Worm (Caenorhabditis elegans) whole organism, young adult: ENCODE measurements around the gene dac-1.

ENCODE experiments used
- B0019.2 ChIP-seq: fragments of 200-800 bp; sonication (Bioruptor generic); conservative IDR thresholded peaks from 2 replicates; pipeline ENCODE4 v1.3.6; 2022; ENCODE audit warnings: missing genetic modification reagents, missing genetic modification characterization, missing compliant biosample characterization
- B0035.1 ChIP-seq: sonication (generic microtip); optimal IDR thresholded peaks from 2 replicates; lab custom pipeline; 2016; ENCODE audit warnings: missing genetic modification characterization, mild to moderate bottlenecking, missing compliant biosample characterization, missing genotype, missing genetic modification reagents
- C06A6.2 ChIP-seq: fragments of 200-800 bp; sonication (Bioruptor generic); conservative IDR thresholded peaks from 2 replicates; pipeline ENCODE4 v1.3.6; 2022; ENCODE audit warnings: missing genetic modification characterization, missing compliant biosample characterization
- C17E4.6 ChIP-seq: fragments of 200-800 bp; sonication (Bioruptor generic); IDR thresholded peaks from 2 replicates; pipeline ENCODE4 v1.3.6; 2022; ENCODE audit warnings: missing genetic modification reagents, missing genetic modification characterization, missing compliant biosample characterization
- D2030.7 ChIP-seq: fragments of 200-800 bp; sonication (Bioruptor generic); IDR thresholded peaks from 2 replicates; pipeline ENCODE4 v1.3.6; 2022; ENCODE audit warnings: missing genetic modification reagents, missing genetic modification characterization, missing compliant biosample characterization
- F49E8.2 ChIP-seq: sonication (generic microtip); optimal IDR thresholded peaks from 3 replicates; lab custom pipeline; 2017; ENCODE audit warnings: missing genetic modification characterization, mild to moderate bottlenecking, missing compliant biosample characterization, antibody characterized with exemption, moderate library complexity; ENCODE audit not compliant: insufficient read depth
- F52B5.7 ChIP-seq: sonication (generic microtip); optimal IDR thresholded peaks from 2 replicates; lab custom pipeline; 2016; ENCODE audit warnings: mild to moderate bottlenecking, missing genetic modification characterization, missing compliant biosample characterization
- F55B11.4 ChIP-seq: sonication (generic microtip); optimal IDR thresholded peaks from 2 replicates; lab custom pipeline; 2016; ENCODE audit warnings: missing compliant biosample characterization, missing genetic modification characterization, borderline replicate concordance; ENCODE audit not compliant: insufficient read depth
- F57A8.1 ChIP-seq: fragments of 200-800 bp; sonication (Bioruptor generic); optimal IDR thresholded peaks from 2 replicates; lab custom pipeline; 2018; ENCODE audit warnings: mild to moderate bottlenecking, missing genetic modification characterization, moderate library complexity, missing compliant biosample characterization
- F57C9.4 ChIP-seq: sonication (generic microtip); optimal IDR thresholded peaks from 2 replicates; lab custom pipeline; 2017; ENCODE audit warnings: mild to moderate bottlenecking, missing genetic modification characterization, missing compliant biosample characterization
- Y53G8AR.9 ChIP-seq: fragments of 200-800 bp; sonication (Bioruptor generic); conservative IDR thresholded peaks from 2 replicates; pipeline ENCODE4 v1.3.6; 2022; ENCODE audit warnings: missing genetic modification reagents, missing genetic modification characterization, missing compliant biosample characterization
- Y56A3A.18 ChIP-seq: fragments of 200-800 bp; sonication (Bioruptor generic); IDR thresholded peaks from 2 replicates; pipeline ENCODE4 v1.3.6; 2022; ENCODE audit warnings: missing genetic modification reagents, missing genetic modification characterization, missing compliant biosample characterization
- Y67H2A.10 ChIP-seq: fragments of 200-800 bp; sonication (Bioruptor generic); conservative IDR thresholded peaks from 2 replicates; pipeline ENCODE4 v1.3.6; 2022; ENCODE audit warnings: missing genetic modification reagents, missing genetic modification characterization, missing compliant biosample characterization
- Y95B8A.8 ChIP-seq: fragments of 200-800 bp; sonication (Bioruptor generic); IDR thresholded peaks from 2 replicates; pipeline ENCODE4 v1.3.6; 2022; ENCODE audit warnings: missing genetic modification reagents, missing genetic modification characterization, missing compliant biosample characterization
- akir-1 ChIP-seq: fragments of 200-800 bp; sonication (Bioruptor generic); optimal IDR thresholded peaks from 2 replicates; lab custom pipeline; 2018; ENCODE audit warnings: mild to moderate bottlenecking, missing genetic modification characterization, moderate library complexity, missing compliant biosample characterization
- ama-1 ChIP-seq, 3 experiments: fragments of 150-350 bp in 1 of 3; sonication (generic microtip) in 2 of 3; optimal IDR thresholded peaks; 2 replicates each; lab custom pipeline; 2014 to 2018; ENCODE audit warnings: missing biosample characterization in 2 of 3, missing genetic modification characterization in 2 of 3, missing genetic modification reagents in 2 of 3
- athp-1 ChIP-seq: sonication (generic microtip); optimal IDR thresholded peaks from 2 replicates; lab custom pipeline; 2017; ENCODE audit warnings: mild to moderate bottlenecking, missing genetic modification characterization, missing compliant biosample characterization
- attf-6 ChIP-seq: fragments of 200-800 bp; sonication (Bioruptor generic); IDR thresholded peaks from 2 replicates; pipeline ENCODE4 v1.3.6; 2022; ENCODE audit warnings: missing genetic modification reagents, missing genetic modification characterization, missing compliant biosample characterization
- bed-2 ChIP-seq: fragments of 200-800 bp; sonication (Bioruptor generic); IDR thresholded peaks from 2 replicates; pipeline ENCODE4 v1.3.6; 2022; ENCODE audit warnings: missing genetic modification reagents, missing genetic modification characterization, missing compliant biosample characterization
- ceh-40 ChIP-seq: fragments of 200-800 bp; sonication (Bioruptor generic); IDR thresholded peaks from 2 replicates; pipeline ENCODE4 v1.3.6; 2022; ENCODE audit warnings: missing genetic modification characterization, missing compliant biosample characterization
- ceh-58 ChIP-seq: fragments of 200-800 bp; sonication (Bioruptor generic); IDR thresholded peaks from 2 replicates; pipeline ENCODE4 v1.3.6; 2022; ENCODE audit warnings: missing genetic modification characterization, missing compliant biosample characterization
- dpff-1 ChIP-seq: sonication (generic microtip); optimal IDR thresholded peaks from 2 replicates; lab custom pipeline; 2017; ENCODE audit warnings: mild to moderate bottlenecking, missing genetic modification characterization, missing compliant biosample characterization
- efl-1 ChIP-seq: fragments of 150-350 bp; optimal IDR thresholded peaks from 2 replicates; lab custom pipeline; 2014; ENCODE audit warnings: missing biosample characterization, missing genetic modification reagents, missing genetic modification characterization
- ets-4 ChIP-seq: fragments of 200-800 bp; sonication (Bioruptor generic); optimal IDR thresholded peaks from 2 replicates; lab custom pipeline; 2018; ENCODE audit warnings: mild to moderate bottlenecking, missing genetic modification characterization, missing compliant biosample characterization
- him-1 ChIP-seq: sonication (generic microtip); optimal IDR thresholded peaks from 2 replicates; lab custom pipeline; 2016; ENCODE audit warnings: missing genotype, missing genetic modification reagents, missing genetic modification characterization, missing compliant biosample characterization
- hmg-1.2 ChIP-seq: fragments of 200-800 bp; sonication (Bioruptor generic); IDR thresholded peaks from 2 replicates; pipeline ENCODE4 v1.3.6; 2022; ENCODE audit warnings: missing genetic modification reagents, missing genetic modification characterization, missing compliant biosample characterization
- hrde-1 ChIP-seq: sonication (generic microtip); optimal IDR thresholded peaks from 2 replicates; lab custom pipeline; 2016; ENCODE audit warnings: missing genetic modification characterization, mild to moderate bottlenecking, missing compliant biosample characterization, moderate library complexity, missing genotype, missing genetic modification reagents, borderline replicate concordance
- lin-26 ChIP-seq: fragments of 200-800 bp; sonication (Bioruptor generic); IDR thresholded peaks from 2 replicates; pipeline ENCODE4 v1.3.6; 2022; ENCODE audit warnings: missing genetic modification reagents, missing genetic modification characterization, missing compliant biosample characterization
- lin-54 ChIP-seq: fragments of 200-800 bp; sonication (Bioruptor generic); optimal IDR thresholded peaks from 2 replicates; lab custom pipeline; 2018; ENCODE audit warnings: mild to moderate bottlenecking, missing genetic modification characterization, missing compliant biosample characterization
- lir-1 ChIP-seq: fragments of 200-800 bp; sonication (Bioruptor generic); conservative IDR thresholded peaks from 2 replicates; pipeline ENCODE4 v1.3.6; 2022; ENCODE audit warnings: missing genetic modification reagents, missing genetic modification characterization, missing compliant biosample characterization
- madf-3 ChIP-seq: fragments of 200-800 bp; sonication (Bioruptor generic); IDR thresholded peaks from 2 replicates; pipeline ENCODE4 v1.3.6; 2022; ENCODE audit warnings: missing genetic modification reagents, missing genetic modification characterization, missing compliant biosample characterization
- mcd-1 ChIP-seq: fragments of 200-800 bp; sonication (Bioruptor generic); IDR thresholded peaks from 2 replicates; pipeline ENCODE4 v1.3.6; 2022; ENCODE audit warnings: missing genetic modification reagents, missing genetic modification characterization, missing compliant biosample characterization
- mxl-1 ChIP-seq: sonication (generic microtip); optimal IDR thresholded peaks from 2 replicates; lab custom pipeline; 2016; ENCODE audit warnings: missing genetic modification characterization, missing compliant biosample characterization
- nfya-2 ChIP-seq: fragments of 200-800 bp; sonication (Bioruptor generic); IDR thresholded peaks from 2 replicates; pipeline ENCODE4 v1.3.6; 2022; ENCODE audit warnings: missing genetic modification reagents, missing genetic modification characterization, missing compliant biosample characterization
- nfyb-1 ChIP-seq: fragments of 200-800 bp; sonication (Bioruptor generic); IDR thresholded peaks from 2 replicates; pipeline ENCODE4 v1.3.6; 2022; ENCODE audit warnings: missing genetic modification reagents, missing genetic modification characterization, missing compliant biosample characterization
- nhr-179 ChIP-seq: sonication (generic microtip); optimal IDR thresholded peaks from 2 replicates; lab custom pipeline; 2016; ENCODE audit warnings: mild to moderate bottlenecking, missing genetic modification characterization, missing compliant biosample characterization
- nhr-80 ChIP-seq: sonication (generic microtip); optimal IDR thresholded peaks from 2 replicates; lab custom pipeline; 2016; ENCODE audit warnings: missing genetic modification characterization, missing compliant biosample characterization
- sptf-2 ChIP-seq: fragments of 200-800 bp; sonication (Bioruptor generic); optimal IDR thresholded peaks from 2 replicates; lab custom pipeline; 2018; ENCODE audit warnings: mild to moderate bottlenecking, missing genetic modification characterization, missing compliant biosample characterization
- tbp1 ChIP-seq: fragments of 200-800 bp; sonication (Bioruptor generic); optimal IDR thresholded peaks from 2 replicates; lab custom pipeline; 2018; ENCODE audit warnings: mild to moderate bottlenecking, missing genetic modification characterization, missing compliant biosample characterization
- tlf-1 ChIP-seq: fragments of 200-800 bp; sonication (Bioruptor generic); optimal IDR thresholded peaks from 2 replicates; lab custom pipeline; 2018; ENCODE audit warnings: mild to moderate bottlenecking, missing genetic modification characterization, missing compliant biosample characterization
- xnd-1 ChIP-seq: sonication (generic microtip); optimal IDR thresholded peaks from 2 replicates; lab custom pipeline; 2016; ENCODE audit warnings: missing genotype, missing genetic modification reagents, missing genetic modification characterization, missing compliant biosample characterization
- zfh-2 ChIP-seq: fragments of 200-800 bp; sonication (Bioruptor generic); conservative IDR thresholded peaks from 2 replicates; pipeline ENCODE4 v1.3.6; 2022; ENCODE audit warnings: missing genetic modification reagents, missing genetic modification characterization, missing compliant biosample characterization
- ztf-22 ChIP-seq: fragments of 200-800 bp; sonication (Bioruptor generic); optimal IDR thresholded peaks from 2 replicates; lab custom pipeline; 2018; ENCODE audit warnings: mild to moderate bottlenecking, missing genetic modification characterization, moderate library complexity, missing compliant biosample characterization
- ztf-26 ChIP-seq: sonication (generic microtip); optimal IDR thresholded peaks from 2 replicates; lab custom pipeline; 2017; ENCODE audit warnings: missing genetic modification characterization, missing compliant biosample characterization

Gene dac-1

DNA sequence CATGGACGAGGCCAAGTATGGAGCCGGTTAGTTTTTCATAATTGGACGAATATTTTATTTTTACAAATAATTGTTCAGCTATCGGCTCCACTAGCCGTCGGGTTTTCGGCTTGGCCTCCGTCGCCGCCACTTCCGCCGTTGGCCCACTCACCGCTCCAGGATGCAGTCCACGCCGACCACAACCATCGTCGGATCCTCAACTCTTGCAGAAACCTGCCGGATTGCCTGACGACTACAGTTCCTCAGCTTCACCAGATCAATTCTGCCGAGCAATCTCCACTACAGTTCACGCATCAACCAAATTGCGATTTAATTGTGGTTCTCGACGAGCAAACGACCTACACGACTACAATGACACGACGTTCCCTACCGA, 18.5 kb downstream of the dac-1 start (continued):
- no peak for TF ChIP-seq nhr-80 (tag; lab: Kevin White, UChicago)

- TF ChIP-seq B0019.2 (GFP tag; lab: Robert Waterston, UW), result no peak
- TF ChIP-seq tlf-1 (GFP tag; lab: Kevin White, UChicago), result no peak
- TF ChIP-seq Y56A3A.18 (GFP tag; lab: Robert Waterston, UW), result peak; percentile 39; the same call in 1 of the 2 replicates
- no peak for TF ChIP-seq nhr-179
- TF ChIP-seq ama-1 (optimal IDR thresholded peaks at IDR 0.05; lab: Kevin White, UChicago), result peak; percentile 80
- no peak for TF ChIP-seq ama-1 (GFP tag; optimal IDR thresholded peaks at IDR 0.05; lab: Kevin White, UChicago)
- TF ChIP-seq mxl-1 (tag; lab: Kevin White, UChicago), result no peak
- TF ChIP-seq F57C9.4, result no peak
- TF ChIP-seq ceh-58 (GFP tag; lab: Robert Waterston, UW), result no peak
Measured at ce11 chrIII:835208-835607, 19.3 kb downstream of the dac-1 start.

- TF ChIP-seq hrde-1 (no peak), lin-54 (GFP tag; lab: Kevin White, UChicago) (peak; percentile 70), mxl-1 (tag; lab: Kevin White, UChicago) (no peak), lin-26 (GFP tag; lab: Robert Waterston, UW) (peak; percentile 97), C06A6.2 (GFP tag; lab: Robert Waterston, UW) (peak; percentile 90), zfh-2 (GFP tag; lab: Robert Waterston, UW) (peak; percentile 88), F55B11.4 (tag; lab: Kevin White, UChicago) (no peak), dpff-1 (tag; lab: Kevin White, UChicago) (peak; percentile 100), B0035.1 (peak; percentile 87), akir-1 (peak; percentile 42), efl-1 (GFP tag; lab: Kevin White, UChicago) (no peak), xnd-1 (tag; lab: Kevin White, UChicago) (no peak), nfyb-1 (GFP tag; lab: Robert Waterston, UW) (peak; percentile 99), nfya-2 (GFP tag; lab: Robert Waterston, UW) (peak; percentile 93; the same call in 1 of the 2 replicates), madf-3 (GFP tag; lab: Robert Waterston, UW) (peak; percentile 94), attf-6 (GFP tag; lab: Robert Waterston, UW) (peak; percentile 68; the same call in 1 of the 2 replicates), Y53G8AR.9 (GFP tag; lab: Robert Waterston, UW) (peak; percentile 99), F52B5.7 (tag; lab: Kevin White, UChicago) (peak; percentile 99), hmg-1.2 (peak; percentile 74), Y95B8A.8 (GFP tag; lab: Robert Waterston, UW) (peak; percentile 91), ama-1 (optimal IDR thresholded peaks at IDR 0.05; lab: Kevin White, UChicago) (peak; percentile 91), ama-1 (GFP tag; optimal IDR thresholded peaks at IDR 0.05; lab: Kevin White, UChicago) (peak in 1 of 2 experiments; percentile 65), C17E4.6 (GFP tag; lab: Robert Waterston, UW) (peak; percentile 93), him-1 (no peak), F57A8.1 (GFP tag; lab: Kevin White, UChicago) (no peak), tbp1 (peak; percentile 74), ets-4 (GFP tag; lab: Kevin White, UChicago) (peak; percentile 84), sptf-2 (peak; percentile 77), Y67H2A.10 (GFP tag; lab: Robert Waterston, UW) (peak; percentile 86), bed-2 (no peak), mcd-1 (GFP tag; lab: Robert Waterston, UW) (peak; percentile 86), lir-1 (peak; percentile 77; the same call in 1 of the 2 replicates), ztf-22 (GFP tag; lab: Kevin White, UChicago) (peak; percentile 92), ztf-26 (tag; lab: Kevin White, UChicago) (peak; percentile 88), athp-1 (tag; lab: Kevin White, UChicago) (peak; percentile 99), F49E8.2 (tag; lab: Kevin White, UChicago) (no peak), ceh-40 (peak; percentile 94), D2030.7 (GFP tag; lab: Robert Waterston, UW) (no peak)
Measured at ce11 chrIII:835713-836278, 19.9 kb downstream of the dac-1 start.
